Fruit fly (Drosophila melanogaster): ENCODE data around the gene CG13078.

Gene CG13078

DNA sequence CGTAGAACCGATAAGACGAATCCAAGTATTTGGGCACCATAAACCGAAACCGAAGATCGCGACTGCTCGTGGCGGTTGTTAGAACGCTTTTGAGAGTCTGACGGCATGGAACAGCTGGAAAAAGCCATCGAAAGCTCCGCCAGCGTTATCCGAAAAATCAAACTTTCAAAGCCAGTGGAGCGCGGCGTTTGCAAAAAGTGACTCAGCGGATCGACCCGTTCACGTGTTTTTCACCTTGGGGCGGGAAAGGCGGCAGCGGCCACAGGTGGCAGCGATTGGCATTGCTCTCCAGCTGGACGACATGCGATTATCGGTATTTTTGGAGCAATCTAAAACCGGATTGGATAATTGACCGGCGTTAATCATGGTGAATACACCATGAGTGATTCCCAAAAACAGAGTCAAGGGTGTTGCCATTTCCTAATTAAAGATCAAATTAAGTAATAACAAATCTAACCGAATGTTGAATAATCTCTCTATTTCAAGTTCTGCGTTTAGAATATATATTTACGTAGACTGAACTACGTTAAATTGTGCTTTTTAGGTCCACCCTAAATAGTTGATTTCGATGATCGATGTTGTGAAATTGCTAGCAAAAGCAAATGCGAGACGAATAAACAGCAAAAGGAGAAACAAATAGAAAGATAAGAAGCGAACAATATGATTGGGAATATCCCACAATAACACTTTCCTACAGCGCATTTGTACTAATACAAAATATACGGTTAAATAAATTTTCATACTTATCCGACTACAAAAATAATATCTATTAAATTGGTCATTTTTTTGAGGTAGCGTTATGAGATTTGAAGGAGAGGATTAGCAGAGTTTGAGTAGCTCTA, 16.6 kb upstream of the CG13078 start, which contains the start of gene CG10337 (continued):
- TF ChIP-seq BtbVII (GFP tag; optimal IDR thresholded peaks at IDR 0.05) (peak; percentile 44), ab (GFP tag; optimal IDR thresholded peaks at IDR 0.05) (no peak), vfl (GFP tag; optimal IDR thresholded peaks at IDR 0.05) (no peak), NFAT (GFP tag; IDR thresholded peaks at IDR 0.05) (no peak), CG13894 (tag; optimal IDR thresholded peaks at IDR 0.05) (peak; percentile 39), TFAM (GFP tag; optimal IDR thresholded peaks at IDR 0.05) (no peak), grau (tag; optimal IDR thresholded peaks at IDR 0.05) (peak; percentile 64), Hr3 (GFP tag; optimal IDR thresholded peaks at IDR 0.05) (peak; percentile 13), CG1647 (GFP tag; optimal IDR thresholded peaks at IDR 0.05) (peak; percentile 22), MBD-R2 (GFP tag; IDR thresholded peaks at IDR 0.05) (peak; percentile 59; the same call in 1 of the 2 replicates), CG12659 (GFP tag; optimal IDR thresholded peaks at IDR 0.05) (peak; percentile 68), CG13123 (GFP tag; optimal IDR thresholded peaks at IDR 0.05) (no peak), ewg (GFP tag; optimal IDR thresholded peaks at IDR 0.05) (peak; percentile 5), Nf-YC (tag; optimal IDR thresholded peaks at IDR 0.05) (peak; percentile 28), sna (GFP tag; IDR thresholded peaks at IDR 0.05; ENCODE audit: partially characterized antibody) (no peak), Hsf (GFP tag; optimal IDR thresholded peaks at IDR 0.05) (peak; percentile 16), CG5180 (GFP tag; optimal IDR thresholded peaks at IDR 0.05) (peak; percentile 37), oc (tag; optimal IDR thresholded peaks at IDR 0.05) (peak; percentile 27), vnd (GFP tag; IDR thresholded peaks at IDR 0.05; ENCODE audit: partially characterized antibody) (no peak), Eip74EF (GFP tag; optimal IDR thresholded peaks at IDR 0.05) (peak in 1 of 2 experiments; percentile 27), CG9437 (GFP tag; optimal IDR thresholded peaks at IDR 0.05) (peak; percentile 89), CG11695 (GFP tag; IDR thresholded peaks at IDR 0.05) (peak; percentile 54; the same call in 1 of the 3 replicates), CG8944 (GFP tag; optimal IDR thresholded peaks at IDR 0.05) (no peak), sr (GFP tag; IDR thresholded peaks at IDR 0.05) (no peak), HLH3B (GFP tag; IDR thresholded peaks at IDR 0.05) (peak; percentile 36; the same call in 1 of the 2 replicates), CG2678 (tag; optimal IDR thresholded peaks at IDR 0.05) (peak; percentile 73), aop (GFP tag; IDR thresholded peaks at IDR 0.05) (no peak), YL-1 (GFP tag; optimal IDR thresholded peaks at IDR 0.05) (peak; percentile 34), Dfd (GFP tag; optimal IDR thresholded peaks at IDR 0.05) (no peak), CG4328 (GFP tag; optimal IDR thresholded peaks at IDR 0.05) (peak; percentile 17), Dip2 (GFP tag; IDR thresholded peaks at IDR 0.05) (no peak), CG18011 (GFP tag; optimal IDR thresholded peaks at IDR 0.05) (peak; percentile 23), CG13624 (GFP tag; optimal IDR thresholded peaks at IDR 0.05) (no peak), Vsx1 (GFP tag; optimal IDR thresholded peaks at IDR 0.05) (peak; percentile 22), ara (GFP tag; IDR thresholded peaks at IDR 0.05) (peak; percentile 48), CG15514 (GFP tag; optimal IDR thresholded peaks at IDR 0.05) (peak; percentile 53), caup (GFP tag; optimal IDR thresholded peaks at IDR 0.05; ENCODE audit: severe bottlenecking) (peak; percentile 53), CG6683 (GFP tag; optimal IDR thresholded peaks at IDR 0.05) (peak; percentile 6), CG3281 (GFP tag; optimal IDR thresholded peaks at IDR 0.05) (peak; percentile 80), CG18599 (GFP tag; optimal IDR thresholded peaks at IDR 0.05) (peak; percentile 80), Hmx (GFP tag; optimal IDR thresholded peaks at IDR 0.05) (no peak), Chrac-16 (GFP tag; optimal IDR thresholded peaks at IDR 0.05) (no peak), CG15479 (GFP tag; optimal IDR thresholded peaks at IDR 0.05) (peak; percentile 56), CG2116 (GFP tag; optimal IDR thresholded peaks at IDR 0.05) (peak; percentile 1), dpn (GFP tag; optimal IDR thresholded peaks at IDR 0.05) (peak; percentile 26 to 29), CG13296 (GFP tag; optimal IDR thresholded peaks at IDR 0.05) (peak; percentile 68), Opbp (GFP tag; IDR thresholded peaks at IDR 0.05; ENCODE audit: partially characterized antibody) (no peak)
